Fruit fly (Drosophila melanogaster): ENCODE data around the gene CG10365.

CG10365 gene

dm6 chr3R:23713901-23714300, 9.2 kb upstream of the CG10365 start (continued):
- peak; percentile 90 for TF ChIP-seq br (GFP tag; optimal IDR thresholded peaks at IDR 0.05)
- TF ChIP-seq Hr78 (GFP tag; optimal IDR thresholded peaks at IDR 0.05): no peak

dm6 chr3R:23714852-23715251, 8.3 kb upstream of the CG10365 start:
- TF ChIP-seq Rel (GFP tag; optimal IDR thresholded peaks at IDR 0.05) (no peak), Rel (tag; optimal IDR thresholded peaks at IDR 0.05) (no peak), Myc (optimal IDR thresholded peaks at IDR 0.05) (no peak), CrebA (GFP tag; optimal IDR thresholded peaks at IDR 0.05; ENCODE audit: borderline replicate concordance) (peak; percentile 84), jim (GFP tag; optimal IDR thresholded peaks at IDR 0.05) (no peak), brk (GFP tag; optimal IDR thresholded peaks at IDR 0.05) (no peak), sv (GFP tag; optimal IDR thresholded peaks at IDR 0.05) (no peak), foxo (GFP tag; optimal IDR thresholded peaks at IDR 0.05) (no peak)

- TF ChIP-seq sage (GFP tag; optimal IDR thresholded peaks at IDR 0.05) (no peak), N (GFP tag; optimal IDR thresholded peaks at IDR 0.05) (no peak), Dfd (GFP tag; optimal IDR thresholded peaks at IDR 0.05) (no peak), brk (GFP tag; optimal IDR thresholded peaks at IDR 0.05) (no peak), lola (GFP tag; optimal IDR thresholded peaks at IDR 0.05) (no peak), GATAd (GFP tag; optimal IDR thresholded peaks at IDR 0.05) (no peak), fru (GFP tag; optimal IDR thresholded peaks at IDR 0.05) (no peak), jim (GFP tag; optimal IDR thresholded peaks at IDR 0.05) (no peak), psq (GFP tag; optimal IDR thresholded peaks at IDR 0.05) (no peak), foxo (GFP tag; optimal IDR thresholded peaks at IDR 0.05) (no peak), Sp1 (GFP tag; optimal IDR thresholded peaks at IDR 0.05) (no peak), dsf (GFP tag; optimal IDR thresholded peaks at IDR 0.05; ENCODE audit: borderline replicate concordance) (no peak), Vsx2 (GFP tag; optimal IDR thresholded peaks at IDR 0.05; ENCODE audit: partially characterized antibody) (no peak), dmrt93B (GFP tag; optimal IDR thresholded peaks at IDR 0.05) (no peak), Abd-B (GFP tag; optimal IDR thresholded peaks at IDR 0.05) (no peak), woc (GFP tag; optimal IDR thresholded peaks at IDR 0.05) (no peak), br (GFP tag; optimal IDR thresholded peaks at IDR 0.05) (no peak), Hnf4 (GFP tag; optimal IDR thresholded peaks at IDR 0.05) (no peak)
Observed at dm6 chr3R:23718297-23718941, 4.7 kb upstream of the CG10365 start, which contains the start of gene nau. Gene nau, minus strand, starts transcription at chr3R:23718357.

dm6 chr3R:23721525-23721924, 1.6 kb upstream of the CG10365 start, which contains the start of gene CG10232:
Gene CG10232, minus strand, starts transcription at chr3R:23721625.
- TF ChIP-seq Jra (GFP tag; optimal IDR thresholded peaks at IDR 0.05) (no peak), CrebA (GFP tag; optimal IDR thresholded peaks at IDR 0.05; ENCODE audit: borderline replicate concordance) (no peak), CG9705 (GFP tag; optimal IDR thresholded peaks at IDR 0.05) (no peak), foxo (GFP tag; optimal IDR thresholded peaks at IDR 0.05) (no peak), fru (GFP tag; optimal IDR thresholded peaks at IDR 0.05) (no peak), Hr78 (GFP tag; optimal IDR thresholded peaks at IDR 0.05) (no peak), jim (GFP tag; optimal IDR thresholded peaks at IDR 0.05) (no peak), Abd-B (GFP tag; optimal IDR thresholded peaks at IDR 0.05) (no peak), dl (GFP tag; optimal IDR thresholded peaks at IDR 0.05; ENCODE audit: insufficient read depth in 1 of 2, partially characterized antibody in 2 of 2) (no peak), sv (GFP tag; optimal IDR thresholded peaks at IDR 0.05) (no peak), brk (GFP tag; optimal IDR thresholded peaks at IDR 0.05) (no peak), N (GFP tag; optimal IDR thresholded peaks at IDR 0.05) (no peak), woc (GFP tag; optimal IDR thresholded peaks at IDR 0.05) (no peak), rgr (GFP tag; optimal IDR thresholded peaks at IDR 0.05) (no peak), CG32264 (GFP tag; optimal IDR thresholded peaks at IDR 0.05) (no peak), h (GFP tag; optimal IDR thresholded peaks at IDR 0.05) (no peak)

dm6 chr3R:23721936-23722335, 1.2 kb upstream of the CG10365 start:
- TF ChIP-seq CrebA (GFP tag; optimal IDR thresholded peaks at IDR 0.05; ENCODE audit: borderline replicate concordance) (peak; percentile 6), dl (GFP tag; optimal IDR thresholded peaks at IDR 0.05; ENCODE audit: insufficient read depth in 1 of 2, partially characterized antibody in 2 of 2) (no peak), Hr78 (GFP tag; optimal IDR thresholded peaks at IDR 0.05) (no peak), Mio (GFP tag; optimal IDR thresholded peaks at IDR 0.05) (no peak), CG32264 (GFP tag; optimal IDR thresholded peaks at IDR 0.05) (no peak), jim (GFP tag; optimal IDR thresholded peaks at IDR 0.05) (no peak), dmrt93B (GFP tag; optimal IDR thresholded peaks at IDR 0.05) (peak; percentile 25), Hr83 (GFP tag; optimal IDR thresholded peaks at IDR 0.05; ENCODE audit: poor library complexity, severe bottlenecking) (no peak), sv (GFP tag; optimal IDR thresholded peaks at IDR 0.05) (no peak), Dfd (GFP tag; optimal IDR thresholded peaks at IDR 0.05) (no peak), Rel (GFP tag; optimal IDR thresholded peaks at IDR 0.05) (no peak), Rel (tag; optimal IDR thresholded peaks at IDR 0.05) (no peak), brk (GFP tag; optimal IDR thresholded peaks at IDR 0.05) (peak; percentile 44), foxo (GFP tag; optimal IDR thresholded peaks at IDR 0.05) (peak in 1 of 2 experiments; percentile 49), h (GFP tag; optimal IDR thresholded peaks at IDR 0.05) (peak; percentile 41), usp (GFP tag; optimal IDR thresholded peaks at IDR 0.05) (no peak), N (GFP tag; optimal IDR thresholded peaks at IDR 0.05) (no peak), Dif (GFP tag; optimal IDR thresholded peaks at IDR 0.05; ENCODE audit: partially characterized antibody) (no peak), psq (GFP tag; optimal IDR thresholded peaks at IDR 0.05) (no peak), woc (GFP tag; optimal IDR thresholded peaks at IDR 0.05) (no peak), Myc (optimal IDR thresholded peaks at IDR 0.05) (no peak), ey (GFP tag; optimal IDR thresholded peaks at IDR 0.05) (no peak), HLH106 (tag; optimal IDR thresholded peaks at IDR 0.05) (peak; percentile 39), CG9705 (GFP tag; optimal IDR thresholded peaks at IDR 0.05) (peak; percentile 8), Jra (GFP tag; optimal IDR thresholded peaks at IDR 0.05) (no peak), br (GFP tag; optimal IDR thresholded peaks at IDR 0.05) (no peak), lola (GFP tag; optimal IDR thresholded peaks at IDR 0.05) (no peak), fru (GFP tag; optimal IDR thresholded peaks at IDR 0.05) (peak; percentile 30), tai (GFP tag; optimal IDR thresholded peaks at IDR 0.05) (no peak)

All from whole organism, wandering third instar larva.